Fruit fly (Drosophila melanogaster) whole organism, adult: Measurements from ENCODE around the gene bun.

ENCODE experiments used
- CG11617 ChIP-seq: fragments of 200-800 bp; sonication (Bioruptor generic); optimal IDR thresholded peaks from 2 replicates; lab custom pipeline; 2017; ENCODE audit warnings: mild to moderate bottlenecking, missing biosample characterization, missing genetic modification reagents, missing genetic modification characterization
- CG12768 ChIP-seq: fragments of 200-800 bp; sonication (Bioruptor generic); optimal IDR thresholded peaks from 2 replicates; lab custom pipeline; 2017; ENCODE audit warnings: missing biosample characterization, missing genetic modification characterization, mild to moderate bottlenecking, moderate library complexity, missing genetic modification reagents
- CG14711 ChIP-seq: fragments of 200-800 bp; sonication (Bioruptor generic); optimal IDR thresholded peaks from 2 replicates; lab custom pipeline; 2018; ENCODE audit warnings: missing biosample characterization, mild to moderate bottlenecking, missing genetic modification characterization, moderate library complexity
- CG1620 ChIP-seq: fragments of 200-800 bp; sonication (Bioruptor generic); optimal IDR thresholded peaks from 2 replicates; lab custom pipeline; 2016; ENCODE audit warnings: missing biosample characterization, missing genetic modification characterization
- CG33017 ChIP-seq: fragments of 200-800 bp; sonication (Bioruptor generic); optimal IDR thresholded peaks from 2 replicates; lab custom pipeline; 2018; ENCODE audit warnings: missing biosample characterization, mild to moderate bottlenecking, missing genetic modification characterization, moderate library complexity
- CG5204 ChIP-seq: fragments of 200-800 bp; sonication (Bioruptor generic); optimal IDR thresholded peaks from 2 replicates; lab custom pipeline; 2016; ENCODE audit warnings: missing biosample characterization, missing genetic modification characterization
- CG7045 ChIP-seq: fragments of 200-800 bp; sonication (Bioruptor generic); optimal IDR thresholded peaks from 2 replicates; lab custom pipeline; 2017; ENCODE audit warnings: missing biosample characterization, mild to moderate bottlenecking, missing genetic modification characterization
- CG7101 ChIP-seq: fragments of 200-800 bp; sonication (Bioruptor generic); optimal IDR thresholded peaks from 2 replicates; lab custom pipeline; 2018; ENCODE audit warnings: missing biosample characterization, mild to moderate bottlenecking, missing genetic modification characterization, moderate library complexity
- Clk ChIP-seq: fragments of 200-800 bp; sonication (Bioruptor generic); optimal IDR thresholded peaks from 2 replicates; lab custom pipeline; 2017; ENCODE audit warnings: missing biosample characterization, missing genetic modification characterization
- Crg-1 ChIP-seq: fragments of 200-800 bp; sonication (Bioruptor generic); optimal IDR thresholded peaks from 2 replicates; lab custom pipeline; 2016; ENCODE audit warnings: missing biosample characterization, missing genetic modification characterization
- Hr96 ChIP-seq: fragments of 200-800 bp; sonication (Bioruptor generic); optimal IDR thresholded peaks from 2 replicates; lab custom pipeline; 2016; ENCODE audit warnings: missing biosample characterization, missing genetic modification characterization
- Mnt ChIP-seq: fragments of 200-800 bp; sonication (Bioruptor generic); optimal IDR thresholded peaks from 2 replicates; lab custom pipeline; 2016; ENCODE audit warnings: missing biosample characterization, mild to moderate bottlenecking, missing genetic modification characterization
- bab1 ChIP-seq: fragments of 200-800 bp; sonication (Bioruptor generic); optimal IDR thresholded peaks from 3 replicates; lab custom pipeline; 2019; ENCODE audit warnings: missing biosample characterization, mild to moderate bottlenecking, missing genetic modification characterization, moderate library complexity
- cic ChIP-seq: fragments of 200-800 bp; sonication (Bioruptor generic); optimal IDR thresholded peaks from 2 replicates; lab custom pipeline; 2017; ENCODE audit warnings: missing biosample characterization, mild to moderate bottlenecking, missing genetic modification characterization, moderate library complexity
- cnc ChIP-seq, 2 experiments: fragments of >200 bp; optimal IDR thresholded peaks; 2 replicates each; lab custom pipeline; 2017
- kay ChIP-seq: fragments of 200-800 bp; sonication (Bioruptor generic); peaks from one replicate; lab custom pipeline; 2016; ENCODE audit warnings: missing biosample characterization, missing genetic modification characterization, borderline replicate concordance
- ovo ChIP-seq: fragments of 200-800 bp; sonication (Bioruptor generic); optimal IDR thresholded peaks from 2 replicates; lab custom pipeline; 2016; ENCODE audit warnings: missing biosample characterization, missing genetic modification characterization
- pad ChIP-seq: fragments of 200-800 bp; sonication (Bioruptor generic); optimal IDR thresholded peaks from 3 replicates; lab custom pipeline; 2017; ENCODE audit warnings: missing biosample characterization, missing genetic modification characterization, mild to moderate bottlenecking, moderate library complexity, missing genetic modification reagents
- tj ChIP-seq: fragments of 200-800 bp; sonication (Bioruptor generic); optimal IDR thresholded peaks from 3 replicates; lab custom pipeline; 2017; ENCODE audit warnings: missing biosample characterization, mild to moderate bottlenecking, missing genetic modification characterization, moderate library complexity
- toe ChIP-seq: fragments of 200-800 bp; sonication (Bioruptor generic); optimal IDR thresholded peaks from 2 replicates; lab custom pipeline; 2016; ENCODE audit warnings: missing biosample characterization, missing genetic modification characterization

bun gene

dm6 chr2L:12546043-12546942, at the start of gene bun:
Gene bun (minus strand): TSS chr2L:12546611.
- TF ChIP-seq toe (GFP tag; lab: Kevin White, UChicago) (no peak), CG11617 (GFP tag; lab: Kevin White, UChicago) (no peak), bab1 (GFP tag; lab: Kevin White, UChicago) (peak; percentile 37), CG7101 (tag; lab: Kevin White, UChicago) (no peak), pad (GFP tag; lab: Kevin White, UChicago) (no peak), cic (GFP tag; lab: Kevin White, UChicago) (no peak), Clk (GFP tag; lab: Kevin White, UChicago) (no peak), Mnt (GFP tag; lab: Kevin White, UChicago) (peak; percentile 34), Crg-1 (GFP tag; lab: Kevin White, UChicago) (no peak), CG33017 (tag; lab: Kevin White, UChicago) (peak; percentile 8), CG1620 (GFP tag; lab: Kevin White, UChicago) (peak; percentile 17), Hr96 (GFP tag; lab: Kevin White, UChicago) (no peak), cnc (optimal IDR thresholded peaks at IDR 0.05; lab: Kevin White, UChicago) (no peak), CG14711 (tag; lab: Kevin White, UChicago) (no peak), kay (GFP tag; lab: Kevin White, UChicago) (peak; percentile 69), ovo (GFP tag; lab: Kevin White, UChicago) (no peak), CG12768 (GFP tag; lab: Kevin White, UChicago) (no peak), CG7045 (GFP tag; lab: Kevin White, UChicago) (no peak), tj (GFP tag; lab: Kevin White, UChicago) (peak; percentile 11), CG5204 (GFP tag; lab: Kevin White, UChicago) (no peak)

DNA sequence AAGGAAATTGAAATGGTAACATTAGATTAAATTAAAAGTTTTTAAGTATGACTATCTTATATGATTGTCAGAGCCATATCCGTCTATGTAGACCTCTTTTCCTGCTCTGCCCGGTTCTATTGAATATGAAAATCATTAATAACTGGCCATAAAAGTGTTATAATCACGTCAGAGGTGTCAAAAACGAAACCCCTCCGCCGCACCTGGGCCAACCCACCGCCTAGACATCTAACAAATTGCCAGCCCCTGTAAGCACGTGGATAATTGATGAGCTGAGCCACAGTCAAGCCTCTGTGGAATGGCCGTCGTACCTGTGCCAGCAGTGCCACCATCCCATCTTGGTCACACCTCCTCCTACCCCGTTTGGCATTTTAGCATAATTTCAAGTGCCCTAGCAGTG, 49.4 kb upstream of the bun start:
- TF ChIP-seq cnc (optimal IDR thresholded peaks at IDR 0.05; lab: Kevin White, UChicago) (no peak), bab1 (GFP tag; lab: Kevin White, UChicago) (no peak)

DNA sequence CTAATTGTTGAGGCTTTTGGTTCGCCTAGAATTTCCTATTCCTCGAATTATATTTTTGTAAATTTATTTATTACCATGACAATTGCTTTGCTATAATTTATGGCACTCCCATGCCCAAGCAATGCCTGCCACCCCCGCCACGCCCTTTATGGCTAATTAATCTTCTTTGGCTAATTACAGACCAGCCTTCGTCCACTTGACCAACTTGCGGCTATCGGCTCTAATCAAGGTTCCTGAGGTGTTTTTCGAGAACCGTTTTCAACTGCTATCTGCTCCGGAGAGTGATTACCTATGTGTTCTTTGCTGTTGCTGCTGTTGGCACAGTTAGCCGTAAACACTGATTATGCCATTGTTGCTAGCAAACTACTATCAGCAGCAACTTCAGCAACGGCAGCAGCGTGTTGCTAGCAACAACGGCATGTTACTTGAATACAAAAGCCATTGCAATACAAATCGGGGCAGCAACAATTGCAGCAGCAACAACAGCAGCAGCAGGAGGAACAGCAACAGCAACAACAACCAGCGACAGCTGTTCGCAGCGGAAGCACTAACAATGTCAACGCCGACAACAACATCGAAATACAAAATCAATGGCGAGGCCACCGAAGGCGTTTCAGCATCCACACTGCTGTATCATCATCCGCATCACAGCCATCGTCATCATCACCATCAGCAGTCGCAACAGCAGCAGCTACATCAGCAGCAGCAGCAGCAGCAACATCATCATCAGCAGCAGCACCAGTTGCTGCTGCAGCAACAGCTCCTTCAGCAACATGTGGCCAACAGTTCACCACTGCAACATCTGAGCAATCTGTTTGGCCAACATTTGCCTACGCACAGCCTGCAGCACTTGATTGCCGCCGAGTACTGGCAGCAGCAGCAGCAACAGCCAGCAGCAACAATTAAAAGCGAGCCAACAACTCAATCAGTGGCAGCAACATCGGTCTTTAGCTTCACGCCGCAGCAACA, 47.3 kb upstream of the bun start:
- TF ChIP-seq ovo (GFP tag; lab: Kevin White, UChicago) (no peak), CG11617 (GFP tag; lab: Kevin White, UChicago) (no peak), toe (GFP tag; lab: Kevin White, UChicago) (no peak), cic (GFP tag; lab: Kevin White, UChicago) (peak; percentile 24), Hr96 (GFP tag; lab: Kevin White, UChicago) (peak; percentile 17)

DNA sequence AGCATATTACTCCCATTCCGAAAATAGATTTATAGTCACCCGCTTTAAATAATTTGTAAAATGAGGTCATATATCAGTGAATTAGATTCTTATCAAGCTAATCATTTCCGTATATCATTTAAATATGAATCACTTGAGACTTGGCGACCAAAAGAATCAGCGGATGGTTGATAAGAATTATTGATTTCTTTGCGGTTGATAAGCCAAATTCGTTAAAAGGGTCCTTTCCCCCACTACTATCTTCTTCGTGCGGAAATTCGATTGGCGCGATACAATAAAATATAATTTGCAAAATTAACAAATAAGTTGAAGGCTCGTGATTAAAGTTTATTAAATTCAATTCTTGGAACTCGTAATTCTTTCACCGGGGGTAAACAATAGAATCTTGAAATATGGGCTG, 43.5 kb upstream of the bun start:
- TF ChIP-seq CG7101 (tag; lab: Kevin White, UChicago) (no peak), cic (GFP tag; lab: Kevin White, UChicago) (no peak), ovo (GFP tag; lab: Kevin White, UChicago) (no peak), Clk (GFP tag; lab: Kevin White, UChicago) (no peak), CG1620 (GFP tag; lab: Kevin White, UChicago) (no peak)

DNA sequence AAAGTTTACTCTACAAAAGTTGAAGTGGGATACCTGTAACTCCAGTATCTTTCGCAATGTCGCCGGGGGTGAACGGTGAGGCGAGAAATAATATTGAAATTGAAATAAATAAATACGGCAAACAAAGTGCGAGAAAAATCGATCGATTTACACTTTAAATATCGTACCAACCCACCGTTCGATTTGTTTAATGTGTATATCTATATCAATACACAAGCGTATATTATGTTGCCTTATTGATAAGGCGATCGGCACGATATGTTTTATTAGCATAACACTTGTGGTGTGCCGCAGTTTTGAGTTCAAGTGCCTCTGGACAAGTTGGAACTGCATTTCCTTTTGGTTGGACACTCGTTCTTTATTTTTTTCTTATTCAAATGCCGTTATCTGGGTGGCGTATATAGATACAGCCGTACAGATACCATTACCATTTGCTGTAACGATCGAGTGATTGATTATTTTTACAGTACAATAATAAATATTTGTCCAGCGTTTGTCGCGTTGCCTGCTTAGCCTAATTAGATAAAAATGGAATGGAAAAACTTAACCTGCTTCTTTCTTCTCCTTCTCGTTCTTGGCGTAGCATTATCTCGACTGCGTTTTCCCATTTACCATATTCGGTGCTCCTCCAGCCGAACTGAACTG, 42.6 kb upstream of the bun start:
- TF ChIP-seq kay (GFP tag; lab: Kevin White, UChicago) (peak; percentile 65), cic (GFP tag; lab: Kevin White, UChicago) (peak; percentile 29), CG11617 (GFP tag; lab: Kevin White, UChicago) (no peak)

- TF ChIP-seq Clk (GFP tag; lab: Kevin White, UChicago) (no peak), kay (GFP tag; lab: Kevin White, UChicago) (peak; percentile 61)
Measured at dm6 chr2L:12587325-12587724, 40.9 kb upstream of the bun start, which contains the start of gene nub. Gene nub (plus strand): TSS chr2L:12587625.
